Worm (Caenorhabditis elegans) whole organism, L4/young adult: Measurements from ENCODE around the gene gsp-1.

Experiments
- W03F9.2 ChIP-seq: fragments of 150-350 bp; optimal IDR thresholded peaks from 2 replicates; lab custom pipeline; 2014; ENCODE audit warnings: missing biosample characterization, missing genetic modification characterization
- dao-5 ChIP-seq: sonication (generic microtip); optimal IDR thresholded peaks from 2 replicates; lab custom pipeline; 2016; ENCODE audit warnings: missing genotype, missing genetic modification characterization, moderate library complexity, missing compliant biosample characterization
- him-1 ChIP-seq: sonication (generic microtip); optimal IDR thresholded peaks from 2 replicates; lab custom pipeline; 2016; ENCODE audit warnings: missing genotype, missing genetic modification reagents, missing genetic modification characterization, missing compliant biosample characterization

DNA sequence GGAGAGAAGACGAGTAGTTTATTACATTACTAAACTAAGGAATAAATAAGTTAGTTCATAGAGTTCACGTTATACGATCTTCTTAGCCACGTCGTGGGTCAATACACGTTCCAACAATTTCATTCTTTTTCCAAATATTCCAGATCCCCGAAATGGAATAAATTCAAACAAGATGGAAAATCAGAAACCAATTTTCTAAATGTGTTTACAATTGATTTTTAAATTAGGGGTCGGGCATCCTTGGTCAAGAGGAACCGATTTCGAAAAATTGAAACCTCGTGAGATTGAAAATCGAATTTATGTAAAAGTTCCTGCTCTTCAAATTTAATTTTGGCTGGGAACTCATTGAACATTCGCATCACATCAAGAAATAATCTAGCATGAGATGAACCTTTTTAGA lies 2.5 kb downstream of the gsp-1 start:
- no peak for TF ChIP-seq him-1
- TF ChIP-seq W03F9.2 (tag; lab: Kevin White, UChicago): no peak
- TF ChIP-seq dao-5 (tag; lab: Kevin White, UChicago): no peak
